Fruit fly (Drosophila melanogaster): ENCODE measurements around the gene CG14406.
A peak's percentile ranks its signal among the peaks of the same experiment; 100 is the strongest.

CG14406 gene

dm6 chrX:14946522-14946921 lies 35.9 kb upstream of the CG14406 start:
- TF ChIP-seq dl (GFP tag; optimal IDR thresholded peaks at IDR 0.05; ENCODE audit: insufficient read depth in 1 of 2, partially characterized antibody in 2 of 2) (peak in 1 of 2 experiments; percentile 53), rgr (GFP tag; optimal IDR thresholded peaks at IDR 0.05) (no peak), Rel (GFP tag; optimal IDR thresholded peaks at IDR 0.05) (no peak), Rel (tag; optimal IDR thresholded peaks at IDR 0.05) (peak; percentile 13)

DNA sequence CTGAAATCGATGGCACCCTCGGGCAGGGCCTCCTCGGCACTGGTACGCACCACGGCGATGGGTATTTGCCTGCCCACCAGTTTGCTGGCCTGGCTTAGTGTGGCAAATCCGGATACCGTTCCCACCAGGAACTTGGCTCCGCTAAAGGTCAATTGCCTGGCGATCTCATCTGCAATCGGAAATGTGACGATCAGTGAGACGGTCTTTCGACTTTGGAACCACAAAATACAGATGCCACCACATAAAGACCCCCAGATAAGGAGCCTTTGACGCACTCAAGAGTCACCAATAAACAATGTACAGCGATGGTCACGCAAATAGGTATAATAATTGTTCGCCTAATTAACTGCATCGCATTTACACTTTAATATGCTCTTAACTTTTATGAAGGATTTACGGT lies 25.6 kb upstream of the CG14406 start:
- TF ChIP-seq sv (GFP tag; optimal IDR thresholded peaks at IDR 0.05) (no peak), Abd-B (GFP tag; optimal IDR thresholded peaks at IDR 0.05) (no peak), h (GFP tag; optimal IDR thresholded peaks at IDR 0.05) (no peak), dl (GFP tag; optimal IDR thresholded peaks at IDR 0.05; ENCODE audit: insufficient read depth in 1 of 2, partially characterized antibody in 2 of 2) (no peak), Mio (GFP tag; optimal IDR thresholded peaks at IDR 0.05) (no peak), sage (GFP tag; optimal IDR thresholded peaks at IDR 0.05) (no peak), CG9705 (GFP tag; optimal IDR thresholded peaks at IDR 0.05) (no peak), Vsx2 (GFP tag; optimal IDR thresholded peaks at IDR 0.05; ENCODE audit: partially characterized antibody) (no peak), GATAd (GFP tag; optimal IDR thresholded peaks at IDR 0.05) (no peak), usp (GFP tag; optimal IDR thresholded peaks at IDR 0.05) (no peak), pan (optimal IDR thresholded peaks at IDR 0.05) (no peak), lola (GFP tag; optimal IDR thresholded peaks at IDR 0.05) (no peak), Rel (GFP tag; optimal IDR thresholded peaks at IDR 0.05) (no peak), Rel (tag; optimal IDR thresholded peaks at IDR 0.05) (peak; percentile 10), foxo (GFP tag; optimal IDR thresholded peaks at IDR 0.05) (no peak), OdsH (GFP tag; optimal IDR thresholded peaks at IDR 0.05) (no peak), CG32264 (GFP tag; optimal IDR thresholded peaks at IDR 0.05) (no peak), CrebA (GFP tag; optimal IDR thresholded peaks at IDR 0.05; ENCODE audit: borderline replicate concordance) (peak; percentile 40), jim (GFP tag; optimal IDR thresholded peaks at IDR 0.05) (no peak), br (GFP tag; optimal IDR thresholded peaks at IDR 0.05) (no peak), Hnf4 (GFP tag; optimal IDR thresholded peaks at IDR 0.05) (peak; percentile 45), HLH106 (tag; optimal IDR thresholded peaks at IDR 0.05) (no peak), dmrt93B (GFP tag; optimal IDR thresholded peaks at IDR 0.05) (no peak), Sp1 (GFP tag; optimal IDR thresholded peaks at IDR 0.05) (peak; percentile 32), Dif (GFP tag; optimal IDR thresholded peaks at IDR 0.05; ENCODE audit: partially characterized antibody) (no peak), fru (GFP tag; optimal IDR thresholded peaks at IDR 0.05) (peak; percentile 3), rgr (GFP tag; optimal IDR thresholded peaks at IDR 0.05) (peak; percentile 13), ey (GFP tag; optimal IDR thresholded peaks at IDR 0.05) (no peak), Myc (optimal IDR thresholded peaks at IDR 0.05) (no peak)

DNA sequence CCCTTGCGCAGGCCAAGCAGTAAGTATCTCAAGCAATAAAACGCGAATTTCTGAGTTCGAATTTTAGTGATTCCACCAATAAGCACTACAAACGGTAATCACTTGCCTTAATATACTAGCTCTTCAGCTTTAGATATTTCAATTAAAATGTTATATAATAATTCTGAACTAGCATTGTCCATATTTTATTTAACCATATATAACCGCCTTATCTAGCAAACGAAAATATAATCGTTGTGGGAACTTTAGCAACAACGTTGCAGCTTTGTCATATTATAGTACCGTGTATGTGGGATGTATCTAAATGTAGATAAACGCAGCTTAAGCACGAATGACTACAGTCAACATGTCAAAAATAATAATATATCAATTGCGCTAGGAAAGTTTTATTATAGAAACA lies 20.7 kb upstream of the CG14406 start:
- TF ChIP-seq brk (GFP tag; optimal IDR thresholded peaks at IDR 0.05) (no peak), jim (GFP tag; optimal IDR thresholded peaks at IDR 0.05) (no peak), Rel (GFP tag; optimal IDR thresholded peaks at IDR 0.05) (no peak), Rel (tag; optimal IDR thresholded peaks at IDR 0.05) (no peak), dl (GFP tag; optimal IDR thresholded peaks at IDR 0.05; ENCODE audit: insufficient read depth in 1 of 2, partially characterized antibody in 2 of 2) (no peak), Hr78 (GFP tag; optimal IDR thresholded peaks at IDR 0.05) (no peak), rgr (GFP tag; optimal IDR thresholded peaks at IDR 0.05) (no peak)

dm6 chrX:14929813-14930212 lies 19.2 kb upstream of the CG14406 start:
- TF ChIP-seq Mio (GFP tag; optimal IDR thresholded peaks at IDR 0.05) (no peak), lola (GFP tag; optimal IDR thresholded peaks at IDR 0.05) (no peak), tai (GFP tag; optimal IDR thresholded peaks at IDR 0.05) (no peak), ey (GFP tag; optimal IDR thresholded peaks at IDR 0.05) (no peak), Abd-B (GFP tag; optimal IDR thresholded peaks at IDR 0.05) (no peak), CG32264 (GFP tag; optimal IDR thresholded peaks at IDR 0.05) (no peak), N (GFP tag; optimal IDR thresholded peaks at IDR 0.05) (no peak), Dfd (GFP tag; optimal IDR thresholded peaks at IDR 0.05) (no peak), pan (optimal IDR thresholded peaks at IDR 0.05) (no peak), CG9705 (GFP tag; optimal IDR thresholded peaks at IDR 0.05) (no peak), woc (GFP tag; optimal IDR thresholded peaks at IDR 0.05) (no peak), brk (GFP tag; optimal IDR thresholded peaks at IDR 0.05) (no peak)

Data from whole organism, wandering third instar larva.